Worm (Caenorhabditis elegans): Measurements from ENCODE around the gene dhs-31.
"Not testable (repeated sequence)": the region's sequence is repeated elsewhere in the genome, so short reads cannot be mapped to it uniquely, and the experiment has no call there.

dhs-31 gene

DNA sequence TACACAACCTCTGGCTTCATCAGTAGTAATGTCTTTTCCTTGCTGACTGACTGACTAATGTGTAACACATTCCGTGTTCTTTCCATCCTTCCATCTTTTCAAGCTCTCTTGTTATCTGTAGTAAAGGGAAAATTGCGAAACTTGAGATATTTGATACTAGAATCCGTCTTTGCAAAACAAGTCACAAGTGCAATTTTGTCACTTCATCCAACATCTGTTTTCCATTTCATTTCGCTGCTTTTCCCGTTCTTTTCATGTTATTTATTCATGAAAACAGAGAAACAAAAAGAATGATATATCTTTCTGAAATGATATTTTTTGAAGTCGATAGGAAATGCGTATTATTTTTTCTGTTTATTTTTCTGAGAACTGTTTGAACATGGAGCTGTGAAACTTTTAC lies 5.3 kb upstream of the dhs-31 start:
- TF ChIP-seq aha-1 (tag) (peak; percentile 14), nhr-10 (tag; optimal IDR thresholded peaks at IDR 0.05) (no peak), unc-62 (GFP tag; optimal IDR thresholded peaks at IDR 0.05 in 1 of 2) (peak in 1 of 2 experiments; percentile 77), unc-62 (tag; optimal IDR thresholded peaks at IDR 0.05) (no peak), daf-16 (GFP tag; optimal IDR thresholded peaks at IDR 0.05) (peak in 1 of 2 experiments; percentile 35), daf-16 (tag; optimal IDR thresholded peaks at IDR 0.05) (no peak), nhr-11 (tag; optimal IDR thresholded peaks at IDR 0.05) (peak; percentile 23)

DNA sequence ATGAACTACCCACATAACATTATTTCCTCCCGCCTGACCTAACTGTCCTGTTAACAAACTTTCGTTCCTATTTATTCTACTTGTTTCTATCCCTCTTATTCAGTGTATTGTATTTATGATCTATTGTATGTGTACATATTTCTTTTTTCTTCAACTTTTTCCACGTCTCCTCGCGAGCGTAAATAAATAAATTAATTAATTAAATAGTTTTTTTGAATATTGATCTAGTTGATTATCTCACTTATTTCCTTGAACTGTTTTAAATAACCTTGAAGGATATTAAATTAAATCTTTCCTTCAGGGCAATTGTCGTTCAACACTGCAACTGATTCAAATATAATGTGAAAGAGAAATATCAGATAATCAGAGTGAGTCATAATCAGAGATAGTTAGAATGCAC lies 2.2 kb upstream of the dhs-31 start, which contains the start of gene frk-1:
TSS of gene frk-1 (plus strand) at position 301 of the 400 bp plus-strand sequence.
- TF ChIP-seq nhr-6 (tag; optimal IDR thresholded peaks at IDR 0.05), result no peak
- no peak for TF ChIP-seq fkh-10 (GFP tag; optimal IDR thresholded peaks at IDR 0.05)
- peak; percentile 73 for TF ChIP-seq aha-1 (tag)
- TF ChIP-seq nhr-77 (tag; optimal IDR thresholded peaks at IDR 0.05), result no peak
- TF ChIP-seq ces-1 (GFP tag; optimal IDR thresholded peaks at IDR 0.05), result no peak

DNA sequence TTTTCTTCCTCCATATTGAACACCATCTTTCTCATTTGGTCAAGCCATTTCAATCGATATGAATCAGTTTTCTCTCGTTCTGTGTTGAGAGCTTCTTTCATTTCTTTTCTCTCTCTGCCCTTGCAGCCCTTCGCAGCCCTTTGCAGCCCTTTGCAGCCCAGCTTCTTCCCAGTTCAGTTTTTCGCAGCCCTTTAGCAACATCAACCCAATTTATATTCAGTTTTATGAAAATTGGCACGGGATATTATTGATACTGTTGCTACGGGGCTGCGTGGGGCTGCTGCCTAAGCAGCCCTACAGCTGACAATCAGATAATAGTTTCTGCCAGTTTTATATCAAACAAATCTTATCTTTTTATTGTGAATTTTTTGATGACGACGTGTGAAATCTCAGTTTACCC lies 3.7 kb downstream of the dhs-31 start, which contains the start of gene F44D12.10:
TSS of gene F44D12.10 (minus strand) at position 101 of the 400 bp plus-strand sequence.
- no peak for TF ChIP-seq zag-1 (tag; optimal IDR thresholded peaks at IDR 0.05)
- TF ChIP-seq fos-1 (tag; optimal IDR thresholded peaks at IDR 0.05), result no peak
- no peak for TF ChIP-seq zip-11 (GFP tag; IDR thresholded peaks at IDR 0.05)
- no peak for TF ChIP-seq mxl-3 (GFP tag; optimal IDR thresholded peaks at IDR 0.05)
- no peak for TF ChIP-seq mdl-1 (tag; optimal IDR thresholded peaks at IDR 0.05)
- no peak for TF ChIP-seq tag-97 (GFP tag; IDR thresholded peaks at IDR 0.05)
- no peak for TF ChIP-seq hlh-30 (tag; optimal IDR thresholded peaks at IDR 0.05; ENCODE audit: insufficient read depth)
- no peak for TF ChIP-seq zip-2 (tag; optimal IDR thresholded peaks at IDR 0.05)
- no peak for TF ChIP-seq nhr-10 (tag; optimal IDR thresholded peaks at IDR 0.05)
- no peak for TF ChIP-seq nhr-48 (tag; optimal IDR thresholded peaks at IDR 0.05)
- no peak for TF ChIP-seq lin-15B (tag; optimal IDR thresholded peaks at IDR 0.05)
- TF ChIP-seq daf-12 (tag; optimal IDR thresholded peaks at IDR 0.05), result no peak
- no peak for TF ChIP-seq cey-2 (tag; optimal IDR thresholded peaks at IDR 0.05; ENCODE audit: borderline replicate concordance, insufficient read depth)
- TF ChIP-seq daf-19 (GFP tag; conservative IDR thresholded peaks at IDR 0.05), result no peak

- TF ChIP-seq Y75B8A.6 (GFP tag; IDR thresholded peaks at IDR 0.05) (no peak), zfp-2 (tag; optimal IDR thresholded peaks at IDR 0.05) (no peak)
Measured at ce11 chrIV:10033053-10033452, 7.7 kb downstream of the dhs-31 start, which contains the start of gene F44D12.6. Gene F44D12.6 (plus strand): TSS chrIV:10033353.

ce11 chrIV:10028779-10029178 lies 11.9 kb downstream of the dhs-31 start, which contains the start of the genes F44D12.16 and msd-2:
Gene F44D12.16 (plus strand): TSS chrIV:10029079.
Gene msd-2 (plus strand): TSS chrIV:10029083.
- TF ChIP-seq mes-2 (tag; optimal IDR thresholded peaks at IDR 0.05; ENCODE audit: poor library complexity, severe bottlenecking); gei-8 (GFP tag; optimal IDR thresholded peaks at IDR 0.05); hif-1 (tag; optimal IDR thresholded peaks at IDR 0.05): not testable (repeated sequence)

DNA sequence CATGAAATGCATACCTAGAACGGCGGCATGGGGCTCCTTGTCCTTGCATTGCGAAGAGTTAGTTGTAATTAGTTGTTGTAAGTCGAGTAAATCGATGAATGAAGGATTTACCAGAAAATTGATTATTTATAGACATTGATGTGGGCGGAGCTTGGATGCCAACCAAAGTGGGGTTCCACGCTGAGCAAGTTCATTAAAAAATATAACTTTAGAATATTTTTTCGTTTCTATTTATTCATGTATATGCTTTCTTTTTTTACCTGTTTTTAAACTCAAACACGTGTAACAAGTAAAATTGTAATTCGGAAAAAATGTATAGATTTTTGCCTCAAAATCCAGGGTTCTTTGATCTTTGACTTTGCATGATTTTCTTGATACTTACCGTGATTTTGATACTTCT lies 13.1 kb downstream of the dhs-31 start, which contains the start of gene gipc-2:
TSS of gene gipc-2 (minus strand) at position 101 of the 400 bp plus-strand sequence.
- no peak for TF ChIP-seq nhr-25 (tag; optimal IDR thresholded peaks at IDR 0.05; ENCODE audit: borderline replicate concordance, insufficient read depth)

DNA sequence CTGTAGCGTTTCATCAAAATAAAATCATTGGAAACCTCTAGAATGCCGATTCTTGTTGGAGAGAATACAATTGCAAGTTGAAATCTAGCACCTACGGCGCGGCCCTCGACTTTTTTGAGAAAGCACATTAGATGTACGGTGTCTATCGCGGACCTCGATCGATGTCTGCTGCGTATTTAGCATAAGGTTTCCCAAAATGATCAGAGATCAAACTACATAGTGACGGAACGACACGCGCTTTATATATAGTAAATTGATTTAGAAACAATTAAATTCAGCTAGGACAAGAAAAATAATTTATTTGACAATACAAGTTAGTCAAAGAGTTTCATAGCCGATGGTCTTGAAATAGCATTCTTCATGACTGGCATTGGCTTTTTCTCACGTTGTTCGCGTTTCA lies 14.6 kb downstream of the dhs-31 start:
- TF ChIP-seq lim-7 (GFP tag; IDR thresholded peaks at IDR 0.05), result no peak
- no peak for TF ChIP-seq snpc-1.2 (GFP tag; IDR thresholded peaks at IDR 0.05)
- no peak for TF ChIP-seq ztf-7 (tag; optimal IDR thresholded peaks at IDR 0.05)
- no peak for TF ChIP-seq hif-1 (tag; optimal IDR thresholded peaks at IDR 0.05)
- TF ChIP-seq zag-1 (tag; optimal IDR thresholded peaks at IDR 0.05), result no peak
- TF ChIP-seq R02D3.7 (tag; optimal IDR thresholded peaks at IDR 0.05), result no peak

All from whole organism, L4 larva.